Fruit fly (Drosophila melanogaster): ENCODE data around the gene CG4098.

Gene CG4098

dm6 chr3L:16657014-16657413 lies 47.9 kb upstream of the CG4098 start (continued):
- TF ChIP-seq jumu (GFP tag; optimal IDR thresholded peaks at IDR 0.05), result no peak
- TF ChIP-seq ATbp (GFP tag; optimal IDR thresholded peaks at IDR 0.05), result peak; percentile 30
- TF ChIP-seq Meics (GFP tag; optimal IDR thresholded peaks at IDR 0.05), result peak; percentile 58
- TF ChIP-seq Camta (GFP tag; optimal IDR thresholded peaks at IDR 0.05), result no peak
- TF ChIP-seq CG18262 (tag; optimal IDR thresholded peaks at IDR 0.05), result peak; percentile 41
- peak; percentile 53 for TF ChIP-seq CoRest (tag; optimal IDR thresholded peaks at IDR 0.05)
- TF ChIP-seq bab2 (GFP tag; optimal IDR thresholded peaks at IDR 0.05), result peak; percentile 10
- peak; percentile 9 for TF ChIP-seq CG18619 (GFP tag; optimal IDR thresholded peaks at IDR 0.05)
- no peak for TF ChIP-seq Dek (tag; optimal IDR thresholded peaks at IDR 0.05)
- no peak for TF ChIP-seq CG14965 (GFP tag; optimal IDR thresholded peaks at IDR 0.05; ENCODE audit: borderline replicate concordance)
- no peak for TF ChIP-seq luna (GFP tag; optimal IDR thresholded peaks at IDR 0.05)
- TF ChIP-seq chinmo (GFP tag; IDR thresholded peaks at IDR 0.05; ENCODE audit: partially characterized antibody), result no peak
- TF ChIP-seq cwo (GFP tag; optimal IDR thresholded peaks at IDR 0.05), result peak; percentile 50
- peak; percentile 8 for TF ChIP-seq mam (GFP tag; optimal IDR thresholded peaks at IDR 0.05)
- no peak for TF ChIP-seq usp (GFP tag; optimal IDR thresholded peaks at IDR 0.05)
- TF ChIP-seq hkb (optimal IDR thresholded peaks at IDR 0.05), result no peak
- 0 out of 2 replicates have a peak, but pooled peaks have one; percentile 10 for TF ChIP-seq hkb (GFP tag; IDR thresholded peaks at IDR 0.05)
- peak; percentile 57 for TF ChIP-seq gem (tag; optimal IDR thresholded peaks at IDR 0.05)
- no peak for TF ChIP-seq maf-S (GFP tag; optimal IDR thresholded peaks at IDR 0.05)
- no peak for TF ChIP-seq CG10462 (GFP tag; optimal IDR thresholded peaks at IDR 0.05)
- peak in 1 of 3 experiments; percentile 6 for TF ChIP-seq lola (GFP tag; optimal IDR thresholded peaks at IDR 0.05)
- peak in 1 of 2 experiments; percentile 12 for TF ChIP-seq dpn (GFP tag; optimal IDR thresholded peaks at IDR 0.05)
- TF ChIP-seq slou (GFP tag; optimal IDR thresholded peaks at IDR 0.05), result no peak
- no peak for TF ChIP-seq NK7.1 (GFP tag; optimal IDR thresholded peaks at IDR 0.05)
- TF ChIP-seq ab (GFP tag; optimal IDR thresholded peaks at IDR 0.05), result no peak
- peak; percentile 32 for TF ChIP-seq fd96Cb (tag; optimal IDR thresholded peaks at IDR 0.05)
- TF ChIP-seq unc-4 (GFP tag; IDR thresholded peaks at IDR 0.05; ENCODE audit: partially characterized antibody), result no peak
- TF ChIP-seq grau (tag; optimal IDR thresholded peaks at IDR 0.05), result peak; percentile 50
- TF ChIP-seq CG2120 (GFP tag; optimal IDR thresholded peaks at IDR 0.05), result peak; percentile 48
- no peak for TF ChIP-seq CG4617 (GFP tag; optimal IDR thresholded peaks at IDR 0.05; ENCODE audit: borderline replicate concordance)
- no peak for TF ChIP-seq Bteb2 (GFP tag; optimal IDR thresholded peaks at IDR 0.05)
- peak; percentile 83 for TF ChIP-seq sens (GFP tag)
- 0 out of 2 replicates have a peak, but pooled peaks have one; percentile 9 for TF ChIP-seq E2f1 (GFP tag; IDR thresholded peaks at IDR 0.05)
- TF ChIP-seq CG2678 (tag; optimal IDR thresholded peaks at IDR 0.05), result peak; percentile 73
- TF ChIP-seq Sry-β (GFP tag; optimal IDR thresholded peaks at IDR 0.05), result no peak
- no peak for TF ChIP-seq pfk (GFP tag; optimal IDR thresholded peaks at IDR 0.05)
- TF ChIP-seq CkIIα-i1 (GFP tag; IDR thresholded peaks at IDR 0.05), result no peak
- TF ChIP-seq Asciz (GFP tag; optimal IDR thresholded peaks at IDR 0.05), result peak; percentile 29
- TF ChIP-seq sd (tag; optimal IDR thresholded peaks at IDR 0.05), result peak; percentile 15
- peak in 1 of 2 experiments; percentile 20 for TF ChIP-seq Eip74EF (GFP tag; optimal IDR thresholded peaks at IDR 0.05)
- TF ChIP-seq CG17359 (tag; optimal IDR thresholded peaks at IDR 0.05), result peak; percentile 15
- TF ChIP-seq toy (GFP tag; IDR thresholded peaks at IDR 0.05), result no peak
- no peak for TF ChIP-seq HLH3B (GFP tag; IDR thresholded peaks at IDR 0.05)
- TF ChIP-seq CG12942 (GFP tag; optimal IDR thresholded peaks at IDR 0.05), result no peak
- TF ChIP-seq ken (GFP tag; IDR thresholded peaks at IDR 0.05), result no peak
- TF ChIP-seq Rfx (GFP tag; IDR thresholded peaks at IDR 0.05), result peak; percentile 34; the same call in 1 of the 2 replicates
- TF ChIP-seq CG12659 (GFP tag; optimal IDR thresholded peaks at IDR 0.05), result peak; percentile 15
- TF ChIP-seq D (optimal IDR thresholded peaks at IDR 0.05), result no peak
- TF ChIP-seq D (GFP tag; optimal IDR thresholded peaks at IDR 0.05), result no peak
- TF ChIP-seq CG12744 (GFP tag; optimal IDR thresholded peaks at IDR 0.05), result no peak
- TF ChIP-seq chif (GFP tag; optimal IDR thresholded peaks at IDR 0.05), result no peak
